Worm (Caenorhabditis elegans): ENCODE results near the gene nog-1.

ce11 chrIV:426597-426996 lies 32.9 kb downstream of the nog-1 start:
- TF ChIP-seq cey-2 (tag; optimal IDR thresholded peaks at IDR 0.05; ENCODE audit: borderline replicate concordance, insufficient read depth) (no peak), unc-130 (GFP tag; optimal IDR thresholded peaks at IDR 0.05) (no peak), nhr-48 (tag; optimal IDR thresholded peaks at IDR 0.05) (no peak), F10B5.3 (tag; optimal IDR thresholded peaks at IDR 0.05) (no peak), Y75B8A.6 (GFP tag; IDR thresholded peaks at IDR 0.05) (no peak), lin-39 (tag; optimal IDR thresholded peaks at IDR 0.05) (no peak), ztf-11 (tag; optimal IDR thresholded peaks at IDR 0.05) (no peak), fos-1 (tag; optimal IDR thresholded peaks at IDR 0.05) (no peak), R02D3.7 (tag; optimal IDR thresholded peaks at IDR 0.05) (no peak), egl-27 (tag; optimal IDR thresholded peaks at IDR 0.05) (no peak), dpl-1 (GFP tag; optimal IDR thresholded peaks at IDR 0.05) (no peak), lin-13 (GFP tag; optimal IDR thresholded peaks at IDR 0.05) (no peak), jun-1 (tag; optimal IDR thresholded peaks at IDR 0.05) (no peak), ama-1 (optimal IDR thresholded peaks at IDR 0.05) (no peak)

Measured in whole organism, L4 larva.